Worm (Caenorhabditis elegans) whole organism, young adult: ENCODE measurements around the gene let-858.

Experiments used
- F22D6.2 ChIP-seq: sonication (generic microtip); optimal IDR thresholded peaks from 2 replicates; lab custom pipeline; 2016; ENCODE audit warnings: mild to moderate bottlenecking, missing genetic modification characterization, missing compliant biosample characterization
- F23B12.7 ChIP-seq: sonication (generic microtip); optimal IDR thresholded peaks from 2 replicates; lab custom pipeline; 2017; ENCODE audit warnings: missing genetic modification characterization, mild to moderate bottlenecking, missing compliant biosample characterization, antibody characterized with exemption, moderate library complexity; ENCODE audit not compliant: insufficient read depth
- F33H1.4 ChIP-seq: fragments of 200-800 bp; sonication (Bioruptor generic); IDR thresholded peaks from 2 replicates; pipeline ENCODE4 v1.3.6; 2022; ENCODE audit warnings: missing genetic modification reagents, missing genetic modification characterization, missing compliant biosample characterization
- F57C9.4 ChIP-seq: sonication (generic microtip); optimal IDR thresholded peaks from 2 replicates; lab custom pipeline; 2017; ENCODE audit warnings: mild to moderate bottlenecking, missing genetic modification characterization, missing compliant biosample characterization
- K12H6.12 ChIP-seq: fragments of 200-800 bp; sonication (Bioruptor generic); optimal IDR thresholded peaks from 2 replicates; lab custom pipeline; 2018; ENCODE audit warnings: mild to moderate bottlenecking, missing genetic modification characterization, missing compliant biosample characterization
- T26A5.8 ChIP-seq: sonication (generic microtip); optimal IDR thresholded peaks from 2 replicates; lab custom pipeline; 2016; ENCODE audit warnings: missing genetic modification characterization, missing compliant biosample characterization
- Y53F4B.3 ChIP-seq: fragments of 200-800 bp; sonication (Bioruptor generic); IDR thresholded peaks from 2 replicates; pipeline ENCODE4 v1.3.6; 2022; ENCODE audit warnings: missing genetic modification reagents, missing genetic modification characterization, missing compliant biosample characterization
- Y53G8AR.9 ChIP-seq: fragments of 200-800 bp; sonication (Bioruptor generic); conservative IDR thresholded peaks from 2 replicates; pipeline ENCODE4 v1.3.6; 2022; ENCODE audit warnings: missing genetic modification reagents, missing genetic modification characterization, missing compliant biosample characterization
- Y56A3A.18 ChIP-seq: fragments of 200-800 bp; sonication (Bioruptor generic); IDR thresholded peaks from 2 replicates; pipeline ENCODE4 v1.3.6; 2022; ENCODE audit warnings: missing genetic modification reagents, missing genetic modification characterization, missing compliant biosample characterization
- Y79H2A.3 ChIP-seq: fragments of 200-800 bp; sonication (Bioruptor generic); conservative IDR thresholded peaks from 2 replicates; pipeline ENCODE4 v1.3.6; 2022; ENCODE audit warnings: missing genetic modification reagents, missing genetic modification characterization, missing compliant biosample characterization
- Y95B8A.8 ChIP-seq: fragments of 200-800 bp; sonication (Bioruptor generic); IDR thresholded peaks from 2 replicates; pipeline ENCODE4 v1.3.6; 2022; ENCODE audit warnings: missing genetic modification reagents, missing genetic modification characterization, missing compliant biosample characterization
- ZK185.1 ChIP-seq: sonication (generic microtip); optimal IDR thresholded peaks from 2 replicates; lab custom pipeline; 2016; ENCODE audit warnings: mild to moderate bottlenecking, missing genetic modification characterization, missing compliant biosample characterization; ENCODE audit not compliant: poor library complexity, severe bottlenecking
- attf-3 ChIP-seq: fragments of 200-800 bp; sonication (Bioruptor generic); conservative IDR thresholded peaks from 2 replicates; pipeline ENCODE4 v1.3.6; 2022; ENCODE audit warnings: missing genetic modification reagents, missing genetic modification characterization, missing compliant biosample characterization
- attf-5 ChIP-seq: fragments of 200-800 bp; sonication (Bioruptor generic); optimal IDR thresholded peaks from 2 replicates; lab custom pipeline; 2018; ENCODE audit warnings: mild to moderate bottlenecking, missing genetic modification characterization, missing compliant biosample characterization
- die-1 ChIP-seq: sonication (generic microtip); optimal IDR thresholded peaks from 2 replicates; lab custom pipeline; 2016; ENCODE audit warnings: missing genotype, mild to moderate bottlenecking, missing genetic modification characterization, missing compliant biosample characterization
- dox-1 ChIP-seq: fragments of 200-800 bp; sonication (Bioruptor generic); IDR thresholded peaks from 2 replicates; pipeline ENCODE4 v1.3.6; 2022; ENCODE audit warnings: missing genetic modification reagents, missing genetic modification characterization, missing compliant biosample characterization
- dpff-1 ChIP-seq: sonication (generic microtip); optimal IDR thresholded peaks from 2 replicates; lab custom pipeline; 2017; ENCODE audit warnings: mild to moderate bottlenecking, missing genetic modification characterization, missing compliant biosample characterization
- dpl-1 ChIP-seq: fragments of 150-350 bp; optimal IDR thresholded peaks from 2 replicates; lab custom pipeline; 2014; ENCODE audit warnings: missing biosample characterization, missing genetic modification reagents, missing genetic modification characterization
- ekl-4 ChIP-seq: fragments of 200-800 bp; sonication (Bioruptor generic); IDR thresholded peaks from 2 replicates; pipeline ENCODE4 v1.3.6; 2022; ENCODE audit warnings: missing genetic modification reagents, missing genetic modification characterization, missing compliant biosample characterization
- gei-17 ChIP-seq: fragments of 200-800 bp; sonication (Bioruptor generic); optimal IDR thresholded peaks from 2 replicates; lab custom pipeline; 2018; ENCODE audit warnings: mild to moderate bottlenecking, missing genetic modification characterization, missing compliant biosample characterization
- hlh-12 ChIP-seq: sonication (generic microtip); optimal IDR thresholded peaks from 2 replicates; lab custom pipeline; 2016; ENCODE audit warnings: missing genetic modification characterization, missing compliant biosample characterization
- hrde-1 ChIP-seq: sonication (generic microtip); optimal IDR thresholded peaks from 2 replicates; lab custom pipeline; 2016; ENCODE audit warnings: missing genetic modification characterization, mild to moderate bottlenecking, missing compliant biosample characterization, moderate library complexity, missing genotype, missing genetic modification reagents, borderline replicate concordance
- lag-1 ChIP-seq: fragments of 200-800 bp; sonication (Bioruptor generic); IDR thresholded peaks from 2 replicates; pipeline ENCODE4 v1.3.6; 2022; ENCODE audit warnings: missing genetic modification reagents, missing genetic modification characterization, missing compliant biosample characterization
- lin-26 ChIP-seq: fragments of 200-800 bp; sonication (Bioruptor generic); IDR thresholded peaks from 2 replicates; pipeline ENCODE4 v1.3.6; 2022; ENCODE audit warnings: missing genetic modification reagents, missing genetic modification characterization, missing compliant biosample characterization
- lin-35 ChIP-seq, 3 experiments: fragments of 150-350 bp in 2 of 3; sonication (generic microtip) in 1 of 3; optimal IDR thresholded peaks; 2 replicates each; lab custom pipeline; 2014 to 2018; ENCODE audit warnings: missing biosample characterization in 3 of 3, missing genetic modification characterization in 3 of 3, missing genetic modification reagents in 3 of 3
- lin-40 ChIP-seq: sonication (generic microtip); optimal IDR thresholded peaks from 2 replicates; lab custom pipeline; 2016; ENCODE audit warnings: missing genetic modification characterization, mild to moderate bottlenecking, missing compliant biosample characterization, missing genotype, missing genetic modification reagents
- lir-1 ChIP-seq: fragments of 200-800 bp; sonication (Bioruptor generic); conservative IDR thresholded peaks from 2 replicates; pipeline ENCODE4 v1.3.6; 2022; ENCODE audit warnings: missing genetic modification reagents, missing genetic modification characterization, missing compliant biosample characterization
- lsl-1 ChIP-seq: fragments of 200-800 bp; sonication (Bioruptor generic); optimal IDR thresholded peaks from 2 replicates; lab custom pipeline; 2018; ENCODE audit warnings: mild to moderate bottlenecking, missing genetic modification characterization, moderate library complexity, missing compliant biosample characterization
- madf-3 ChIP-seq: fragments of 200-800 bp; sonication (Bioruptor generic); IDR thresholded peaks from 2 replicates; pipeline ENCODE4 v1.3.6; 2022; ENCODE audit warnings: missing genetic modification reagents, missing genetic modification characterization, missing compliant biosample characterization
- mxl-1 ChIP-seq: sonication (generic microtip); optimal IDR thresholded peaks from 2 replicates; lab custom pipeline; 2016; ENCODE audit warnings: missing genetic modification characterization, missing compliant biosample characterization
- nfya-1 ChIP-seq: sonication (generic microtip); optimal IDR thresholded peaks from 2 replicates; lab custom pipeline; 2017; ENCODE audit warnings: antibody characterized with exemption, missing compliant biosample characterization, missing genetic modification characterization, borderline replicate concordance; ENCODE audit not compliant: insufficient read depth
- nhr-27 ChIP-seq: fragments of 200-800 bp; sonication (Bioruptor generic); optimal IDR thresholded peaks from 2 replicates; lab custom pipeline; 2018; ENCODE audit warnings: mild to moderate bottlenecking, missing genetic modification characterization, moderate library complexity, missing compliant biosample characterization
- nhr-80 ChIP-seq: sonication (generic microtip); optimal IDR thresholded peaks from 2 replicates; lab custom pipeline; 2016; ENCODE audit warnings: missing genetic modification characterization, missing compliant biosample characterization
- pbrm-1 ChIP-seq: fragments of 200-800 bp; sonication (Bioruptor generic); IDR thresholded peaks from 2 replicates; pipeline ENCODE4 v1.3.6; 2022; ENCODE audit warnings: missing genetic modification reagents, missing genetic modification characterization, missing compliant biosample characterization
- pha-4 ChIP-seq: fragments of 150-350 bp; sonication (generic microtip); optimal IDR thresholded peaks from 2 replicates; lab custom pipeline; 2014; ENCODE audit warnings: missing biosample characterization, missing genetic modification reagents, missing genetic modification characterization
- rcor-1 ChIP-seq: fragments of 200-800 bp; sonication (Bioruptor generic); IDR thresholded peaks from 2 replicates; pipeline ENCODE4 v1.3.6; 2022; ENCODE audit warnings: missing genetic modification reagents, missing genetic modification characterization, missing compliant biosample characterization
- rec-8 ChIP-seq, 2 experiments: sonication (generic microtip); optimal IDR thresholded peaks; 2 replicates each; lab custom pipeline; 2016; ENCODE audit warnings: mild to moderate bottlenecking in 2 of 2, missing genetic modification characterization in 2 of 2, missing genetic modification reagents in 2 of 2, missing genotype in 2 of 2, missing biosample characterization in 1 of 2, missing compliant biosample characterization in 1 of 2, moderate library complexity in 1 of 2
- repo-1 ChIP-seq: sonication (generic microtip); optimal IDR thresholded peaks from 2 replicates; lab custom pipeline; 2017; ENCODE audit warnings: mild to moderate bottlenecking, missing genetic modification characterization, missing compliant biosample characterization
- sdz-38 ChIP-seq: sonication (generic microtip); optimal IDR thresholded peaks from 2 replicates; lab custom pipeline; 2016; ENCODE audit warnings: missing genotype, missing genetic modification characterization, missing compliant biosample characterization
- snpc-3.4 ChIP-seq: sonication (generic microtip); optimal IDR thresholded peaks from 2 replicates; lab custom pipeline; 2017; ENCODE audit warnings: missing genetic modification characterization, mild to moderate bottlenecking, missing compliant biosample characterization, antibody characterized with exemption, moderate library complexity, missing genotype, missing genetic modification reagents
- snpc-4 ChIP-seq, 5 experiments: fragments of 150-350 bp in 1 of 5; sonication (generic microtip) in 4 of 5; optimal IDR thresholded peaks; 2 replicates each; lab custom pipeline; 2014 to 2018; ENCODE audit warnings: missing genetic modification characterization in 5 of 5, missing biosample characterization in 3 of 5, antibody characterized with exemption in 2 of 5, mild to moderate bottlenecking in 2 of 5, missing compliant biosample characterization in 2 of 5, missing genotype in 2 of 5, moderate library complexity in 2 of 5, missing genetic modification reagents in 1 of 5
- xnd-1 ChIP-seq: sonication (generic microtip); optimal IDR thresholded peaks from 2 replicates; lab custom pipeline; 2016; ENCODE audit warnings: missing genotype, missing genetic modification reagents, missing genetic modification characterization, missing compliant biosample characterization
- zim-3 ChIP-seq: sonication (generic microtip); optimal IDR thresholded peaks from 2 replicates; lab custom pipeline; 2017; ENCODE audit warnings: mild to moderate bottlenecking, missing genetic modification characterization, moderate library complexity, missing compliant biosample characterization
- ztf-22 ChIP-seq: fragments of 200-800 bp; sonication (Bioruptor generic); optimal IDR thresholded peaks from 2 replicates; lab custom pipeline; 2018; ENCODE audit warnings: mild to moderate bottlenecking, missing genetic modification characterization, moderate library complexity, missing compliant biosample characterization

let-858 gene

DNA sequence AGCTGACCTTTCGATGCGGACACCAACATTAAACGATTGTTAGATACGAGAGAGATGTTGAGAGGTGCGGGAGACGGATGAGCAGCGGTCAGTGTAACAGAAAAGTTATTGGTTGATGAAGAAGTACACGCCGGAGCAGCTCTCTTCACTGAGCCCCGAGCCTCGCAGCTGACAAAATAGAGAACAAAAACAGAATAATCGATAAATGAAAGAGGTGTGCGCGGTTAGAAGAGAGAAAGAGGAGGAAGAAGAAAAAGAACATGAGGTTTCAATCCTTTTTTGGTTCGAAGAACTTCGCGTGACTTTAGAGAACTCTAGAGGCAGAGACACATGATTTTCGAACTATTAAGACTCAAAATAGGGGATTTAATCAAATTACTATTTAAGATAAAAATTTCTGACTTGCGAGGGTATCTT, 19.7 kb downstream of the let-858 start (continued):
- TF ChIP-seq T26A5.8 (tag; lab: Kevin White, UChicago) (no peak), nhr-80 (tag; lab: Kevin White, UChicago) (no peak), die-1 (tag; lab: Kevin White, UChicago) (no peak), pbrm-1 (GFP tag; lab: Robert Waterston, UW) (0 out of 2 replicates have a peak, but pooled peaks have one; percentile 33), pha-4 (tag; lab: Kevin White, UChicago) (no peak), lsl-1 (GFP tag; lab: Kevin White, UChicago) (no peak), mxl-1 (no peak), zim-3 (tag; lab: Kevin White, UChicago) (no peak), dpl-1 (GFP tag; lab: Kevin White, UChicago) (no peak), hlh-12 (no peak), repo-1 (tag; lab: Kevin White, UChicago) (no peak), lir-1 (GFP tag; lab: Robert Waterston, UW) (no peak), Y56A3A.18 (no peak), snpc-3.4 (tag; lab: Kevin White, UChicago) (no peak), dpff-1 (tag; lab: Kevin White, UChicago) (no peak), nfya-1 (tag; lab: Kevin White, UChicago) (no peak), lin-26 (GFP tag; lab: Robert Waterston, UW) (0 out of 2 replicates have a peak, but pooled peaks have one; percentile 24), rcor-1 (GFP tag; lab: Robert Waterston, UW) (no peak), F57C9.4 (tag; lab: Kevin White, UChicago) (no peak)

DNA sequence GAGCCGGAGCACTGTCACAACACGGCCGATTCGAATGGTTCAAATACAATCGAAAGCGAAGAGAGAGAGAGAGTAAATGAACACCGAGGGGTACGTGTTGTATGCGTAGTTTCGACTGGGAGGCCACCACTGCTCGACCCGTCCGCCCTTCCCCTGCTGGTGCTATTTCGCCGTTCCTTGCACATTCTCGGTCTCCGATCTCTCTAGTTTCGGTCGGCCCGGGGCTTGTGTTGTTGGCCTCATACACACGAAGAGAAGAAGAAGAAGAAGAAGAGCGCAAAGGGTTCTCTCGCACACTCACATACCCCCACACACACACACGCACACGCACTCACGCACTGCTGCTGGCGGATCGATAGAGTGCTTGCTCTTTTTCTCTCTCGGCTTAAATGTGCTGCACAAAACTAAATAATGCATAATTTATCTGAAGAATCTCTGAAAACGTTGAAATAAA, 20.7 kb downstream of the let-858 start:
- TF ChIP-seq F33H1.4 (GFP tag; lab: Robert Waterston, UW) (no peak), sdz-38 (tag; lab: Kevin White, UChicago) (no peak), Y53G8AR.9 (GFP tag; lab: Robert Waterston, UW) (0 out of 2 replicates have a peak, but pooled peaks have one; percentile 50), dox-1 (GFP tag; lab: Robert Waterston, UW) (peak; percentile 70), Y79H2A.3 (GFP tag; lab: Robert Waterston, UW) (no peak), lir-1 (GFP tag; lab: Robert Waterston, UW) (0 out of 2 replicates have a peak, but pooled peaks have one; percentile 24), lag-1 (GFP tag; lab: Robert Waterston, UW) (no peak), F23B12.7 (tag; lab: Kevin White, UChicago) (peak; percentile 29), K12H6.12 (tag; lab: Kevin White, UChicago) (peak; percentile 74), nhr-80 (tag; lab: Kevin White, UChicago) (peak; percentile 93), snpc-4 (GFP tag; optimal IDR thresholded peaks at IDR 0.05; lab: Kevin White, UChicago) (no peak), snpc-4 (tag; optimal IDR thresholded peaks at IDR 0.05; lab: Kevin White, UChicago) (peak; percentile 26 to 57 (median 46)), nhr-27 (no peak), Y95B8A.8 (no peak), Y53F4B.3 (no peak), ztf-22 (peak; percentile 11), rec-8 (tag; optimal IDR thresholded peaks at IDR 0.05; lab: Kevin White, UChicago) (no peak), pha-4 (tag; lab: Kevin White, UChicago) (no peak), xnd-1 (no peak), dpl-1 (GFP tag; lab: Kevin White, UChicago) (no peak), ZK185.1 (tag; lab: Kevin White, UChicago) (peak; percentile 22), lin-35 (GFP tag; optimal IDR thresholded peaks at IDR 0.05; lab: Kevin White, UChicago) (peak in 1 of 3 experiments; percentile 7), die-1 (tag; lab: Kevin White, UChicago) (no peak), hrde-1 (no peak), lin-40 (tag; lab: Kevin White, UChicago) (peak; percentile 52), gei-17 (GFP tag; lab: Kevin White, UChicago) (peak; percentile 5), attf-5 (GFP tag; lab: Kevin White, UChicago) (peak; percentile 85), lsl-1 (GFP tag; lab: Kevin White, UChicago) (no peak), F22D6.2 (no peak), ekl-4 (GFP tag; lab: Robert Waterston, UW) (0 out of 2 replicates have a peak, but pooled peaks have one; percentile 32), madf-3 (GFP tag; lab: Robert Waterston, UW) (no peak), attf-3 (GFP tag; lab: Robert Waterston, UW) (no peak), pbrm-1 (GFP tag; lab: Robert Waterston, UW) (0 out of 2 replicates have a peak, but pooled peaks have one; percentile 21)
